Fruit fly (Drosophila melanogaster) whole organism, embryonic: ENCODE data around the gene CG33307.
A peak's percentile ranks its signal among the peaks of the same experiment; 100 is the strongest.

ENCODE experiments used
- Adf1 ChIP-seq: fragments of 200-800 bp; sonication (Bioruptor generic); IDR thresholded peaks from 2 replicates; pipeline ENCODE4 v1.3.6; 2022; ENCODE audit warnings: missing biosample characterization, missing genetic modification characterization
- CG1024 ChIP-seq: fragments of 200-800 bp; sonication (Bioruptor generic); IDR thresholded peaks from 2 replicates; pipeline ENCODE4 v1.3.6; 2022; ENCODE audit warnings: missing biosample characterization, missing genetic modification characterization
- CG11456 ChIP-seq: fragments of 200-800 bp; sonication (Bioruptor generic); IDR thresholded peaks from 3 replicates; pipeline ENCODE4 v1.3.6; 2022; ENCODE audit warnings: missing biosample characterization, missing genetic modification characterization
- CG12155 ChIP-seq: fragments of 200-800 bp; sonication (Bioruptor generic); optimal IDR thresholded peaks from 3 replicates; lab custom pipeline; 2016; ENCODE audit warnings: missing biosample characterization, missing genetic modification characterization
- CG12236 ChIP-seq: fragments of 200-800 bp; sonication (Bioruptor generic); optimal IDR thresholded peaks from 2 replicates; lab custom pipeline; 2016; ENCODE audit warnings: missing biosample characterization, missing genetic modification characterization
- CG12659 ChIP-seq: fragments of 200-800 bp; sonication (Bioruptor generic); optimal IDR thresholded peaks from 3 replicates; lab custom pipeline; 2017; ENCODE audit warnings: mild to moderate bottlenecking, missing biosample characterization, missing genetic modification reagents, missing genetic modification characterization
- CG14710 ChIP-seq: fragments of 200-800 bp; sonication (Bioruptor generic); optimal IDR thresholded peaks from 3 replicates; lab custom pipeline; 2019; ENCODE audit warnings: missing biosample characterization, mild to moderate bottlenecking, missing genetic modification characterization, moderate library complexity
- CG1602 ChIP-seq: fragments of 200-800 bp; sonication (Bioruptor generic); optimal IDR thresholded peaks from 3 replicates; lab custom pipeline; 2016; ENCODE audit warnings: missing biosample characterization, missing genetic modification characterization
- CG2120 ChIP-seq: fragments of 200-800 bp; sonication (Bioruptor generic); optimal IDR thresholded peaks from 3 replicates; lab custom pipeline; 2016; ENCODE audit warnings: missing biosample characterization, missing genetic modification characterization
- CG33213 ChIP-seq: fragments of 200-800 bp; sonication (Bioruptor generic); optimal IDR thresholded peaks from 3 replicates; lab custom pipeline; 2016; ENCODE audit warnings: missing biosample characterization, missing genetic modification characterization
- CG34224 ChIP-seq: fragments of 200-800 bp; sonication (Bioruptor generic); IDR thresholded peaks from 3 replicates; pipeline ENCODE4 v1.3.6; 2022; ENCODE audit warnings: missing biosample characterization, missing genetic modification characterization; ENCODE audit not compliant: partially characterized antibody
- CG4854 ChIP-seq: fragments of 200-800 bp; sonication (Bioruptor generic); optimal IDR thresholded peaks from 2 replicates; lab custom pipeline; 2016; ENCODE audit warnings: missing biosample characterization, missing genetic modification characterization, inconsistent platforms
- CG6689 ChIP-seq: fragments of 200-800 bp; sonication (Bioruptor generic); IDR thresholded peaks from 2 replicates; pipeline ENCODE4 v1.3.6; 2022; ENCODE audit warnings: missing biosample characterization, missing genetic modification characterization
- CG7963 ChIP-seq: fragments of 200-800 bp; sonication (Bioruptor generic); IDR thresholded peaks from 3 replicates; pipeline ENCODE4 v1.3.6; 2022; ENCODE audit warnings: missing biosample characterization, missing genetic modification characterization; ENCODE audit not compliant: partially characterized antibody
- CG8388 ChIP-seq: fragments of 200-800 bp; sonication (Bioruptor generic); optimal IDR thresholded peaks from 2 replicates; lab custom pipeline; 2019; ENCODE audit warnings: missing biosample characterization, mild to moderate bottlenecking, missing genetic modification characterization, moderate library complexity
- CG9215 ChIP-seq: fragments of 200-800 bp; sonication (Bioruptor generic); IDR thresholded peaks from 2 replicates; pipeline ENCODE4 v1.3.6; 2022; ENCODE audit warnings: missing biosample characterization, missing genetic modification characterization
- CG9817 ChIP-seq: fragments of 200-800 bp; sonication (Bioruptor generic); optimal IDR thresholded peaks from 2 replicates; lab custom pipeline; 2018; ENCODE audit warnings: missing biosample characterization, mild to moderate bottlenecking, missing genetic modification characterization, moderate library complexity
- CG9932 ChIP-seq: fragments of 200-800 bp; sonication (Bioruptor generic); IDR thresholded peaks from 2 replicates; pipeline ENCODE4 v1.3.6; 2022; ENCODE audit warnings: missing biosample characterization, missing genetic modification characterization
- CrebB ChIP-seq: fragments of 200-800 bp; sonication (Bioruptor generic); optimal IDR thresholded peaks from 3 replicates; lab custom pipeline; 2018; ENCODE audit warnings: missing biosample characterization, mild to moderate bottlenecking, missing genetic modification characterization
- Dp ChIP-seq: fragments of 200-800 bp; sonication (Bioruptor generic); optimal IDR thresholded peaks from 2 replicates; lab custom pipeline; 2018; ENCODE audit warnings: missing biosample characterization, mild to moderate bottlenecking, missing genetic modification characterization, moderate library complexity
- Ets97D ChIP-seq: fragments of 200-800 bp; sonication (Bioruptor generic); optimal IDR thresholded peaks from 3 replicates; lab custom pipeline; 2016; ENCODE audit warnings: missing biosample characterization, missing genetic modification characterization
- HmgD ChIP-seq: fragments of 200-800 bp; sonication (Bioruptor generic); optimal IDR thresholded peaks from 3 replicates; lab custom pipeline; 2016; ENCODE audit warnings: missing biosample characterization, missing genetic modification characterization
- HmgZ ChIP-seq: fragments of 200-800 bp; sonication (Bioruptor generic); optimal IDR thresholded peaks from 2 replicates; lab custom pipeline; 2018; ENCODE audit warnings: missing biosample characterization, mild to moderate bottlenecking, missing genetic modification characterization
- Lhr ChIP-seq: fragments of 200-800 bp; sonication (Bioruptor generic); optimal IDR thresholded peaks from 3 replicates; lab custom pipeline; 2017; ENCODE audit warnings: mild to moderate bottlenecking, missing biosample characterization, missing genetic modification reagents, missing genetic modification characterization
- MBD-R2 ChIP-seq: fragments of 200-800 bp; sonication (Bioruptor generic); IDR thresholded peaks from 2 replicates; pipeline ENCODE4 v1.3.6; 2022; ENCODE audit warnings: missing biosample characterization, missing genetic modification characterization
- NfI ChIP-seq: fragments of 200-800 bp; sonication (Bioruptor generic); optimal IDR thresholded peaks from 3 replicates; lab custom pipeline; 2018; ENCODE audit warnings: missing biosample characterization, mild to moderate bottlenecking, missing genetic modification characterization, moderate library complexity
- Scr ChIP-seq: fragments of 200-800 bp; sonication (Bioruptor generic); IDR thresholded peaks from 2 replicates; pipeline ENCODE4 v1.3.6; 2022; ENCODE audit warnings: missing biosample characterization, missing genetic modification characterization; ENCODE audit not compliant: partially characterized antibody
- Ssrp ChIP-seq: fragments of 200-800 bp; sonication (Bioruptor generic); optimal IDR thresholded peaks from 2 replicates; lab custom pipeline; 2018; ENCODE audit warnings: missing biosample characterization, mild to moderate bottlenecking, missing genetic modification characterization, moderate library complexity
- TFAM ChIP-seq: fragments of 200-800 bp; sonication (Bioruptor generic); optimal IDR thresholded peaks from 2 replicates; lab custom pipeline; 2017; ENCODE audit warnings: missing biosample characterization, missing genetic modification characterization, inconsistent platforms
- Usf ChIP-seq: fragments of 200-800 bp; sonication (Bioruptor generic); optimal IDR thresholded peaks from 2 replicates; lab custom pipeline; 2017; ENCODE audit warnings: missing genotype, missing biosample characterization, missing genetic modification characterization
- Xbp1 ChIP-seq: fragments of 200-800 bp; sonication (Bioruptor generic); optimal IDR thresholded peaks from 3 replicates; lab custom pipeline; 2016; ENCODE audit warnings: missing biosample characterization, mild to moderate bottlenecking, missing genetic modification characterization
- ase ChIP-seq: fragments of 200-800 bp; sonication (Bioruptor generic); IDR thresholded peaks from 3 replicates; pipeline ENCODE4 v1.3.6; 2022; ENCODE audit warnings: missing biosample characterization, missing genetic modification characterization
- bsh ChIP-seq, 2 experiments: fragments of 200-800 bp; sonication (Bioruptor generic); optimal IDR thresholded peaks; 2 replicates each; lab custom pipeline; 2017 to 2018; ENCODE audit warnings: mild to moderate bottlenecking in 2 of 2, missing biosample characterization in 2 of 2, missing genetic modification characterization in 2 of 2, moderate library complexity in 1 of 2
- cato ChIP-seq: fragments of 200-800 bp; sonication (Bioruptor generic); optimal IDR thresholded peaks from 2 replicates; lab custom pipeline; 2016; ENCODE audit warnings: missing biosample characterization, missing genetic modification characterization, borderline replicate concordance
- chif ChIP-seq, 2 experiments: fragments of 200-800 bp; sonication (Bioruptor generic); optimal IDR thresholded peaks; 3 replicates each; lab custom pipeline; 2016; ENCODE audit warnings: missing biosample characterization in 2 of 2, missing genetic modification characterization in 2 of 2
- gcm ChIP-seq: fragments of 200-800 bp; sonication (Bioruptor generic); optimal IDR thresholded peaks from 2 replicates; lab custom pipeline; 2019; ENCODE audit warnings: missing biosample characterization, mild to moderate bottlenecking, missing genetic modification characterization, moderate library complexity
- grau ChIP-seq: fragments of 200-800 bp; optimal IDR thresholded peaks from 3 replicates; lab custom pipeline; 2019; ENCODE audit warnings: missing biosample characterization, mild to moderate bottlenecking, missing genetic modification characterization, moderate library complexity
- gro ChIP-seq: fragments of 200-800 bp; sonication (Bioruptor generic); optimal IDR thresholded peaks from 2 replicates; lab custom pipeline; 2016; ENCODE audit warnings: missing biosample characterization, missing genetic modification characterization
- jigr1 ChIP-seq: fragments of 200-800 bp; sonication (Bioruptor generic); IDR thresholded peaks from 3 replicates; pipeline ENCODE4 v1.3.6; 2022; ENCODE audit warnings: missing biosample characterization, missing genetic modification characterization
- kni ChIP-seq: fragments of 200-800 bp; sonication (Bioruptor generic); optimal IDR thresholded peaks from 3 replicates; lab custom pipeline; 2017; ENCODE audit warnings: mild to moderate bottlenecking, missing biosample characterization, missing genetic modification reagents, missing genetic modification characterization
- lbe ChIP-seq: fragments of 200-800 bp; sonication (Bioruptor generic); optimal IDR thresholded peaks from 2 replicates; lab custom pipeline; 2016; ENCODE audit warnings: missing biosample characterization, mild to moderate bottlenecking, missing genetic modification characterization
- lmd ChIP-seq: fragments of 200-800 bp; sonication (Bioruptor generic); IDR thresholded peaks from 2 replicates; pipeline ENCODE4 v1.3.6; 2022; ENCODE audit warnings: missing biosample characterization, missing genetic modification characterization
- nerfin-2 ChIP-seq: fragments of 200-800 bp; sonication (Bioruptor generic); IDR thresholded peaks from 2 replicates; pipeline ENCODE4 v1.3.6; 2022; ENCODE audit warnings: missing biosample characterization, missing genetic modification characterization; ENCODE audit not compliant: partially characterized antibody
- otp ChIP-seq: fragments of 200-800 bp; sonication (Bioruptor generic); IDR thresholded peaks from 3 replicates; pipeline ENCODE4, ENCODE4 v1.3.6; 2022; ENCODE audit warnings: missing biosample characterization, missing genetic modification characterization
- sens-2 ChIP-seq: fragments of 200-800 bp; sonication (Bioruptor generic); IDR thresholded peaks from 2 replicates; pipeline ENCODE4 v1.3.6; 2022; ENCODE audit warnings: missing biosample characterization, missing genetic modification characterization
- slbo ChIP-seq: fragments of 200-800 bp; sonication (Bioruptor generic); IDR thresholded peaks from 2 replicates; pipeline ENCODE4 v1.3.6; 2022; ENCODE audit warnings: missing biosample characterization, missing genetic modification characterization
- sob ChIP-seq: fragments of 200-800 bp; sonication (Bioruptor generic); IDR thresholded peaks from 2 replicates; pipeline ENCODE4 v1.3.6; 2022; ENCODE audit warnings: missing biosample characterization, missing genetic modification characterization
- stwl ChIP-seq: fragments of 200-800 bp; sonication (Bioruptor generic); optimal IDR thresholded peaks from 3 replicates; lab custom pipeline; 2018; ENCODE audit warnings: missing biosample characterization, mild to moderate bottlenecking, missing genetic modification characterization, moderate library complexity
- sug ChIP-seq: fragments of 200-800 bp; optimal IDR thresholded peaks from 2 replicates; lab custom pipeline; 2019; ENCODE audit warnings: missing biosample characterization, mild to moderate bottlenecking, missing genetic modification characterization, moderate library complexity
- tna ChIP-seq: fragments of 200-800 bp; sonication (Bioruptor generic); IDR thresholded peaks from 2 replicates; pipeline ENCODE4 v1.3.6; 2022; ENCODE audit warnings: missing biosample characterization, missing genetic modification characterization; ENCODE audit not compliant: partially characterized antibody

The CG33307 gene

DNA sequence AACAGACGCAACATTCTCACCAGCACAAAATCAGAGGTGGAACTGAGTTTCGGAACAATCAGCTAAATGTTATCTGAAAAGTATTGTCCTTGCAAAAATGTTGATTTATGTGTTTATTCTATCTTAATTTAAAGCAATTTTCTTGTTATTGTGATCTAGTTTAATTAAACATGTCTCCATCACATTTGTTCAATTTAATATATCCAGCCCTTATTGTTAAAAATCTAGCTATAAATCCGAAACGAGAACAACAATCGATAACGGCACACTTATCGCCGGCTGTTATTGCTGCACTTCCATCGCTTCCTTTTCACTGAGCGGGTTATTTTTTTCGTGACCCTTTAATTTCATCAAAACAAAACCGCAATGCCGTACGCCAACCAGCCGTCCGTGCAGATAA lies 8.3 kb downstream of the CG33307 start, which contains the start of the genes GatC, PolG2 and Polr2C (continued):
- peak; percentile 52 for TF ChIP-seq Dp (GFP tag; lab: Kevin White, UChicago)
- peak; percentile 75 for TF ChIP-seq CG12659
- peak in 1 of 2 experiments; percentile 47 for TF ChIP-seq chif (GFP tag; optimal IDR thresholded peaks at IDR 0.05; lab: Kevin White, UChicago)
- peak; percentile 46 for TF ChIP-seq Ets97D (GFP tag; lab: Kevin White, UChicago)
- 0 out of 2 replicates have a peak, but pooled peaks have one; percentile 25 for TF ChIP-seq Adf1 (GFP tag; lab: Robert Waterston, UW)
- 0 out of 2 replicates have a peak, but pooled peaks have one; percentile 6 for TF ChIP-seq CG6689
- no peak for TF ChIP-seq CG1024 (GFP tag; lab: Robert Waterston, UW)
- no peak for TF ChIP-seq kni (GFP tag; lab: Kevin White, UChicago)
- TF ChIP-seq otp = no peak
- TF ChIP-seq NfI (GFP tag; lab: Kevin White, UChicago) = peak; percentile 60
- peak; percentile 39; the same call in 1 of the 2 replicates for TF ChIP-seq CG9215
- peak; percentile 26 for TF ChIP-seq Lhr (GFP tag; lab: Kevin White, UChicago)
- peak; percentile 68 for TF ChIP-seq stwl
- TF ChIP-seq CrebB = no peak
- TF ChIP-seq sob (GFP tag; lab: Robert Waterston, UW) = peak; percentile 72
- TF ChIP-seq grau (tag; lab: Kevin White, UChicago) = peak; percentile 65
- peak; percentile 53 for TF ChIP-seq gcm (GFP tag; lab: Kevin White, UChicago)
- peak; percentile 13 for TF ChIP-seq gro (GFP tag; lab: Kevin White, UChicago)
- no peak for TF ChIP-seq TFAM (GFP tag; lab: Kevin White, UChicago)
- no peak for TF ChIP-seq Usf (GFP tag; lab: Kevin White, UChicago)
- TF ChIP-seq nerfin-2 = peak; percentile 81
- TF ChIP-seq Xbp1 (GFP tag; lab: Kevin White, UChicago) = peak; percentile 31
- peak; percentile 41; the same call in 1 of the 2 replicates for TF ChIP-seq lmd (GFP tag; lab: Robert Waterston, UW)
- TF ChIP-seq lbe (GFP tag; lab: Kevin White, UChicago) = no peak
- TF ChIP-seq cato (GFP tag; lab: Kevin White, UChicago) = no peak
- TF ChIP-seq CG9932 (GFP tag; lab: Robert Waterston, UW) = peak; percentile 78
- no peak for TF ChIP-seq sens-2
- peak; percentile 65 for TF ChIP-seq HmgD (GFP tag; lab: Kevin White, UChicago)
- peak; percentile 82 for TF ChIP-seq MBD-R2 (GFP tag; lab: Robert Waterston, UW)
- no peak for TF ChIP-seq ase
- peak; percentile 35 for TF ChIP-seq Ssrp
- peak; percentile 79 for TF ChIP-seq Scr (GFP tag; lab: Robert Waterston, UW)
- peak; percentile 25 for TF ChIP-seq CG12155 (GFP tag; lab: Kevin White, UChicago)
- peak in 1 of 2 experiments; percentile 23 for TF ChIP-seq bsh (GFP tag; optimal IDR thresholded peaks at IDR 0.05; lab: Kevin White, UChicago)
- TF ChIP-seq tna (GFP tag; lab: Robert Waterston, UW) = peak; percentile 90
- TF ChIP-seq CG8388 (GFP tag; lab: Kevin White, UChicago) = peak; percentile 50
- peak; percentile 40 for TF ChIP-seq CG9817 (tag; lab: Kevin White, UChicago)
- TF ChIP-seq jigr1 (GFP tag; lab: Robert Waterston, UW) = no peak
- TF ChIP-seq CG34224 (GFP tag; lab: Robert Waterston, UW) = peak; percentile 94
- TF ChIP-seq slbo (GFP tag; lab: Robert Waterston, UW) = peak; percentile 76
- peak; percentile 70 for TF ChIP-seq CG2120 (GFP tag; lab: Kevin White, UChicago)
- TF ChIP-seq CG1602 = peak; percentile 15
- TF ChIP-seq CG4854 (GFP tag; lab: Kevin White, UChicago) = peak; percentile 2
- TF ChIP-seq CG14710 = peak; percentile 67
- peak; percentile 27 for TF ChIP-seq CG33213 (GFP tag; lab: Kevin White, UChicago)
- TF ChIP-seq sug (tag; lab: Kevin White, UChicago) = peak; percentile 52
- peak; percentile 73 for TF ChIP-seq CG7963 (GFP tag; lab: Robert Waterston, UW)
- TF ChIP-seq CG11456 = 0 out of 3 replicates have a peak, but pooled peaks have one; percentile 47
- peak; percentile 61 for TF ChIP-seq HmgZ (tag; lab: Kevin White, UChicago)
- TF ChIP-seq CG12236 (GFP tag; lab: Kevin White, UChicago) = no peak
